Fruit fly (Drosophila melanogaster): ENCODE measurements around the gene CG34174.

CG34174 gene

dm6 chr2L:2194305-2194828 is 19.7 kb upstream of the CG34174 start (continued):
- TF ChIP-seq CG17802 (tag; optimal IDR thresholded peaks at IDR 0.05) (no peak), jing (GFP tag; optimal IDR thresholded peaks at IDR 0.05) (no peak), CG4617 (GFP tag; optimal IDR thresholded peaks at IDR 0.05; ENCODE audit: borderline replicate concordance) (no peak), pzg (GFP tag; optimal IDR thresholded peaks at IDR 0.05) (no peak), yki (optimal IDR thresholded peaks at IDR 0.05) (no peak), Fer3 (tag; optimal IDR thresholded peaks at IDR 0.05) (no peak), danr (GFP tag; IDR thresholded peaks at IDR 0.05) (no peak), Sry-δ (GFP tag; optimal IDR thresholded peaks at IDR 0.05) (no peak), HLH3B (GFP tag; IDR thresholded peaks at IDR 0.05) (no peak)

dm6 chr2L:2195328-2195727 is 18.7 kb upstream of the CG34174 start:
- no peak for TF ChIP-seq gfzf (GFP tag; optimal IDR thresholded peaks at IDR 0.05)
- TF ChIP-seq CG2120 (GFP tag; optimal IDR thresholded peaks at IDR 0.05) = no peak
- TF ChIP-seq BEAF-32 (GFP tag; optimal IDR thresholded peaks at IDR 0.05) = no peak
- no peak for TF ChIP-seq Nf-YB (GFP tag; optimal IDR thresholded peaks at IDR 0.05)
- TF ChIP-seq sob (GFP tag; IDR thresholded peaks at IDR 0.05) = no peak
- no peak for TF ChIP-seq grau (tag; optimal IDR thresholded peaks at IDR 0.05)
- TF ChIP-seq zen (tag; optimal IDR thresholded peaks at IDR 0.05) = peak; percentile 16
- TF ChIP-seq insv (GFP tag; optimal IDR thresholded peaks at IDR 0.05) = peak in 1 of 2 experiments; percentile 53
- TF ChIP-seq Trl (optimal IDR thresholded peaks at IDR 0.05) = no peak
- TF ChIP-seq Trl (GFP tag; optimal IDR thresholded peaks at IDR 0.05) = no peak
- TF ChIP-seq ac (GFP tag; optimal IDR thresholded peaks at IDR 0.05) = no peak
- TF ChIP-seq cwo (GFP tag; optimal IDR thresholded peaks at IDR 0.05) = no peak
- TF ChIP-seq ems (GFP tag; optimal IDR thresholded peaks at IDR 0.05) = no peak
- no peak for TF ChIP-seq h (optimal IDR thresholded peaks at IDR 0.05)
- TF ChIP-seq CG6791 (GFP tag; IDR thresholded peaks at IDR 0.05; ENCODE audit: partially characterized antibody) = no peak
- TF ChIP-seq eyg (GFP tag; optimal IDR thresholded peaks at IDR 0.05) = no peak
- TF ChIP-seq sc (optimal IDR thresholded peaks at IDR 0.05) = no peak
- TF ChIP-seq sc (GFP tag; optimal IDR thresholded peaks at IDR 0.05) = no peak
- peak; percentile 37 for TF ChIP-seq pita (GFP tag; optimal IDR thresholded peaks at IDR 0.05)

dm6 chr2L:2196590-2197474 is 17.2 kb upstream of the CG34174 start:
- TF ChIP-seq CG7839 (tag; optimal IDR thresholded peaks at IDR 0.05) (peak; percentile 58), twi (tag; optimal IDR thresholded peaks at IDR 0.05) (peak; percentile 99), CG4820 (GFP tag; optimal IDR thresholded peaks at IDR 0.05) (peak; percentile 51), CG8290 (GFP tag; optimal IDR thresholded peaks at IDR 0.05) (no peak), CG8290 (tag; optimal IDR thresholded peaks at IDR 0.05) (peak; percentile 63 to 89), Camta (GFP tag; optimal IDR thresholded peaks at IDR 0.05) (no peak), maf-S (GFP tag; optimal IDR thresholded peaks at IDR 0.05) (no peak), CG4424 (GFP tag; optimal IDR thresholded peaks at IDR 0.05) (peak; percentile 65), CG4282 (GFP tag; optimal IDR thresholded peaks at IDR 0.05) (peak; percentile 70), CG2202 (tag; optimal IDR thresholded peaks at IDR 0.05) (no peak), CG31224 (GFP tag; IDR thresholded peaks at IDR 0.05) (no peak), Drgx (GFP tag; IDR thresholded peaks at IDR 0.05) (no peak), Meics (GFP tag; optimal IDR thresholded peaks at IDR 0.05) (peak; percentile 77), Spps (tag; optimal IDR thresholded peaks at IDR 0.05) (peak; percentile 25), eyg (GFP tag; optimal IDR thresholded peaks at IDR 0.05) (no peak), Max (GFP tag; optimal IDR thresholded peaks at IDR 0.05) (peak; percentile 70), fd64A (GFP tag; optimal IDR thresholded peaks at IDR 0.05) (peak; percentile 66), D (optimal IDR thresholded peaks at IDR 0.05) (peak; percentile 91), D (GFP tag; optimal IDR thresholded peaks at IDR 0.05) (peak; percentile 16), CG17829 (tag; optimal IDR thresholded peaks at IDR 0.05) (peak; percentile 41), phol (tag; optimal IDR thresholded peaks at IDR 0.05) (peak; percentile 54), onecut (GFP tag; IDR thresholded peaks at IDR 0.05) (peak; percentile 50), luna (GFP tag; optimal IDR thresholded peaks at IDR 0.05) (peak; percentile 19)

Measured in whole organism, embryonic.